Fruit fly (Drosophila melanogaster) whole organism, wandering third instar larva: Measurements from ENCODE around the gene CG6294.

Experiments used
- Abd-B ChIP-seq: fragments of >200 bp; optimal IDR thresholded peaks from 2 replicates; lab custom pipeline; 2017; ENCODE audit warnings: missing biosample characterization, missing genetic modification characterization
- CG9705 ChIP-seq: fragments of 200-800 bp; sonication (Bioruptor generic); optimal IDR thresholded peaks from 2 replicates; lab custom pipeline; 2018; ENCODE audit warnings: missing biosample characterization, mild to moderate bottlenecking, missing genetic modification characterization
- HLH106 ChIP-seq: fragments of 200-800 bp; optimal IDR thresholded peaks from 3 replicates; lab custom pipeline; 2019; ENCODE audit warnings: missing biosample characterization, mild to moderate bottlenecking, missing genetic modification characterization, moderate library complexity
- Hnf4 ChIP-seq: fragments of 200-800 bp; sonication (Bioruptor generic); optimal IDR thresholded peaks from 2 replicates; lab custom pipeline; 2016; ENCODE audit warnings: missing biosample characterization, mild to moderate bottlenecking, missing genetic modification characterization
- Hr83 ChIP-seq: fragments of 200-300 bp; sonication (Bioruptor generic); optimal IDR thresholded peaks from 2 replicates; lab custom pipeline; 2016; ENCODE audit warnings: missing biosample characterization, mild to moderate bottlenecking, missing genetic modification characterization, moderate library complexity; ENCODE audit not compliant: poor library complexity, severe bottlenecking
- Myc ChIP-seq: fragments of >200 bp; optimal IDR thresholded peaks from 2 replicates; lab custom pipeline; 2017
- foxo ChIP-seq, 2 experiments: fragments of 200-800 bp; sonication (Bioruptor generic); optimal IDR thresholded peaks; 2 replicates in 1 of 2; 3 replicates in 1 of 2; lab custom pipeline; 2016 to 2017; ENCODE audit warnings: missing biosample characterization in 2 of 2, missing genetic modification characterization in 2 of 2
- fru ChIP-seq: fragments of 200-800 bp; sonication (Bioruptor generic); optimal IDR thresholded peaks from 3 replicates; lab custom pipeline; 2016; ENCODE audit warnings: missing biosample characterization, mild to moderate bottlenecking, missing genetic modification characterization
- psq ChIP-seq: fragments of 200-800 bp; sonication (Bioruptor generic); optimal IDR thresholded peaks from 3 replicates; lab custom pipeline; 2017; ENCODE audit warnings: missing biosample characterization, mild to moderate bottlenecking, missing genetic modification characterization, moderate library complexity
- usp ChIP-seq: fragments of >200 bp; optimal IDR thresholded peaks from 2 replicates; lab custom pipeline; 2017; ENCODE audit warnings: missing biosample characterization, missing genetic modification characterization

dm6 chrX:15511399-15511798 lies 48.9 kb downstream of the CG6294 start:
- no peak for TF ChIP-seq Hnf4
- TF ChIP-seq HLH106 (tag; lab: Kevin White, UChicago): no peak
- peak; percentile 41 for TF ChIP-seq fru (GFP tag; lab: Kevin White, UChicago)
- TF ChIP-seq Myc (lab: Kevin White, UChicago): peak; percentile 22
- TF ChIP-seq CG9705 (GFP tag; lab: Kevin White, UChicago): no peak
- no peak for TF ChIP-seq Hr83
- TF ChIP-seq usp (GFP tag; lab: Kevin White, UChicago): no peak
- peak in 1 of 2 experiments; percentile 68 for TF ChIP-seq foxo (GFP tag; optimal IDR thresholded peaks at IDR 0.05; lab: Kevin White, UChicago)
- TF ChIP-seq Abd-B (GFP tag; lab: Kevin White, UChicago): no peak
- TF ChIP-seq psq: peak; percentile 48
